Fruit fly (Drosophila melanogaster) whole organism, embryonic: ENCODE data around the gene Ir94a.
A peak's percentile ranks its signal among the peaks of the same experiment; 100 is the strongest.

Source experiments
- Atf3 ChIP-seq: fragments of 200-800 bp; sonication (Bioruptor generic); optimal IDR thresholded peaks from 3 replicates; lab custom pipeline; 2016; ENCODE audit warnings: missing biosample characterization, missing genetic modification characterization
- CG10654 ChIP-seq: fragments of 200-800 bp; sonication (Bioruptor generic); optimal IDR thresholded peaks from 2 replicates; lab custom pipeline; 2016; ENCODE audit warnings: missing biosample characterization, missing genetic modification characterization
- CG11247 ChIP-seq: fragments of 200-800 bp; sonication (Bioruptor generic); IDR thresholded peaks from 2 replicates; pipeline ENCODE4 v1.3.6; 2022; ENCODE audit warnings: missing biosample characterization, missing genetic modification characterization
- CG11723 ChIP-seq: fragments of 200-800 bp; sonication (Bioruptor generic); optimal IDR thresholded peaks from 2 replicates; lab custom pipeline; 2017; ENCODE audit warnings: missing biosample characterization, mild to moderate bottlenecking, missing genetic modification characterization
- CG12071 ChIP-seq: fragments of 200-800 bp; sonication (Bioruptor generic); optimal IDR thresholded peaks from 3 replicates; lab custom pipeline; 2018; ENCODE audit warnings: missing biosample characterization, mild to moderate bottlenecking, missing genetic modification characterization
- CG13287 ChIP-seq: fragments of 200-800 bp; sonication (Bioruptor generic); IDR thresholded peaks from 2 replicates; pipeline ENCODE4 v1.3.6; 2022; ENCODE audit warnings: missing biosample characterization, missing genetic modification characterization; ENCODE audit not compliant: partially characterized antibody
- CG13424 ChIP-seq: fragments of 200-800 bp; sonication (Bioruptor generic); optimal IDR thresholded peaks from 2 replicates; lab custom pipeline; 2019; ENCODE audit warnings: missing biosample characterization, mild to moderate bottlenecking, missing genetic modification characterization, moderate library complexity
- CG14965 ChIP-seq: fragments of 200-800 bp; sonication (Bioruptor generic); optimal IDR thresholded peaks from 2 replicates; lab custom pipeline; 2016; ENCODE audit warnings: missing biosample characterization, missing genetic modification characterization, borderline replicate concordance
- CG17912 ChIP-seq: fragments of 200-800 bp; sonication (Bioruptor generic); optimal IDR thresholded peaks from 2 replicates; lab custom pipeline; 2018; ENCODE audit warnings: missing biosample characterization, mild to moderate bottlenecking, missing genetic modification characterization
- CG18599 ChIP-seq: fragments of 200-800 bp; sonication (Bioruptor generic); optimal IDR thresholded peaks from 3 replicates; lab custom pipeline; 2017; ENCODE audit warnings: missing biosample characterization, missing genetic modification characterization, mild to moderate bottlenecking, moderate library complexity, missing genetic modification reagents
- CG2202 ChIP-seq: fragments of 200-800 bp; sonication (Bioruptor generic); optimal IDR thresholded peaks from 2 replicates; lab custom pipeline; 2018; ENCODE audit warnings: missing biosample characterization, mild to moderate bottlenecking, missing genetic modification characterization
- CG3281 ChIP-seq: fragments of 200-800 bp; sonication (Bioruptor generic); optimal IDR thresholded peaks from 3 replicates; lab custom pipeline; 2017; ENCODE audit warnings: missing biosample characterization, mild to moderate bottlenecking, missing genetic modification characterization
- CG3726 ChIP-seq: fragments of 200-800 bp; sonication (Bioruptor generic); IDR thresholded peaks from 3 replicates; pipeline ENCODE4, ENCODE4 v1.3.6; 2022; ENCODE audit warnings: missing biosample characterization, missing genetic modification characterization
- CG43689 ChIP-seq: fragments of 200-800 bp; sonication (Bioruptor generic); IDR thresholded peaks from 2 replicates; pipeline ENCODE4 v1.3.6; 2022; ENCODE audit warnings: missing biosample characterization, missing genetic modification characterization
- CG5180 ChIP-seq: fragments of 200-800 bp; sonication (Bioruptor generic); optimal IDR thresholded peaks from 3 replicates; lab custom pipeline; 2017; ENCODE audit warnings: missing biosample characterization, missing genetic modification characterization, mild to moderate bottlenecking, moderate library complexity, missing genetic modification reagents
- CG7963 ChIP-seq: fragments of 200-800 bp; sonication (Bioruptor generic); IDR thresholded peaks from 3 replicates; pipeline ENCODE4 v1.3.6; 2022; ENCODE audit warnings: missing biosample characterization, missing genetic modification characterization; ENCODE audit not compliant: partially characterized antibody
- CG8290 ChIP-seq, 3 experiments: fragments of 200-800 bp; sonication (Bioruptor generic); optimal IDR thresholded peaks; 2 replicates each; lab custom pipeline; 2016 to 2019; ENCODE audit warnings: missing biosample characterization in 3 of 3, missing genetic modification characterization in 3 of 3, mild to moderate bottlenecking in 2 of 3, moderate library complexity in 1 of 3
- CG9215 ChIP-seq: fragments of 200-800 bp; sonication (Bioruptor generic); IDR thresholded peaks from 2 replicates; pipeline ENCODE4 v1.3.6; 2022; ENCODE audit warnings: missing biosample characterization, missing genetic modification characterization
- CG9876 ChIP-seq: fragments of 200-800 bp; sonication (Bioruptor generic); optimal IDR thresholded peaks from 2 replicates; lab custom pipeline; 2016; ENCODE audit warnings: missing biosample characterization, missing genetic modification characterization
- Deaf1 ChIP-seq: fragments of 200-800 bp; optimal IDR thresholded peaks from 3 replicates; lab custom pipeline; 2019; ENCODE audit warnings: missing biosample characterization, mild to moderate bottlenecking, missing genetic modification characterization, moderate library complexity
- E2f1 ChIP-seq: fragments of 200-800 bp; sonication (Bioruptor generic); IDR thresholded peaks from 2 replicates; pipeline ENCODE4 v1.3.6; 2022; ENCODE audit warnings: missing biosample characterization, missing genetic modification characterization
- ERR ChIP-seq: fragments of 200-800 bp; sonication (Bioruptor generic); optimal IDR thresholded peaks from 2 replicates; lab custom pipeline; 2016; ENCODE audit warnings: missing biosample characterization, missing genetic modification characterization
- H2.0 ChIP-seq: fragments of 200-800 bp; sonication (Bioruptor generic); IDR thresholded peaks from 2 replicates; pipeline ENCODE4 v1.3.6; 2022; ENCODE audit warnings: missing biosample characterization, missing genetic modification characterization
- Hand ChIP-seq: fragments of 200-800 bp; sonication (Bioruptor generic); optimal IDR thresholded peaks from 2 replicates; lab custom pipeline; 2017; ENCODE audit warnings: mild to moderate bottlenecking, missing biosample characterization, missing genetic modification reagents, missing genetic modification characterization
- HmgZ ChIP-seq: fragments of 200-800 bp; sonication (Bioruptor generic); optimal IDR thresholded peaks from 2 replicates; lab custom pipeline; 2018; ENCODE audit warnings: missing biosample characterization, mild to moderate bottlenecking, missing genetic modification characterization
- Hr78 ChIP-seq, 2 experiments: fragments of 200-800 bp in 1 of 2; fragments of >200 bp in 1 of 2; sonication (Bioruptor generic) in 1 of 2; optimal IDR thresholded peaks; 2 replicates each; lab custom pipeline; 2017 to 2019; ENCODE audit warnings: missing biosample characterization in 2 of 2, missing genetic modification characterization in 2 of 2, mild to moderate bottlenecking in 1 of 2, moderate library complexity in 1 of 2
- Med ChIP-seq: fragments of 200-800 bp; sonication (Bioruptor generic); peaks from one replicate; lab custom pipeline; 2016; ENCODE audit warnings: missing biosample characterization, missing genetic modification characterization, mild to moderate bottlenecking, inconsistent platforms, moderate library complexity
- Meics ChIP-seq: fragments of 200-800 bp; sonication (Bioruptor generic); optimal IDR thresholded peaks from 2 replicates; lab custom pipeline; 2017; ENCODE audit warnings: missing biosample characterization, mild to moderate bottlenecking, missing genetic modification characterization
- Myb ChIP-seq: fragments of 200-800 bp; sonication (Bioruptor generic); optimal IDR thresholded peaks from 2 replicates; lab custom pipeline; 2016; ENCODE audit warnings: missing biosample characterization, missing genetic modification characterization
- Scr ChIP-seq: fragments of 200-800 bp; sonication (Bioruptor generic); IDR thresholded peaks from 2 replicates; pipeline ENCODE4 v1.3.6; 2022; ENCODE audit warnings: missing biosample characterization, missing genetic modification characterization; ENCODE audit not compliant: partially characterized antibody
- Stat92E ChIP-seq, 3 experiments: fragments of >200 bp in 2 of 3; fragments of 200-800 bp in 1 of 3; sonication (Bioruptor generic) in 1 of 3; optimal IDR thresholded peaks; 2 replicates each; lab custom pipeline; 2017 to 2019; ENCODE audit warnings: missing biosample characterization in 3 of 3, missing genetic modification characterization in 3 of 3, mild to moderate bottlenecking in 1 of 3, moderate library complexity in 1 of 3
- Taf1 ChIP-seq: fragments of 200-800 bp; sonication (Bioruptor generic); IDR thresholded peaks from 2 replicates; pipeline ENCODE4 v1.3.6; 2022; ENCODE audit warnings: missing biosample characterization, missing genetic modification characterization
- Trl ChIP-seq, 3 experiments: fragments of >200 bp in 2 of 3; fragments of 200-800 bp in 1 of 3; sonication (Bioruptor generic) in 1 of 3; optimal IDR thresholded peaks; 2 replicates in 1 of 3; 3 replicates in 2 of 3; lab custom pipeline; 2016 to 2017; ENCODE audit warnings: missing biosample characterization in 1 of 3, missing genetic modification characterization in 1 of 3
- YL-1 ChIP-seq: fragments of 200-800 bp; sonication (Bioruptor generic); optimal IDR thresholded peaks from 3 replicates; lab custom pipeline; 2017; ENCODE audit warnings: missing biosample characterization, mild to moderate bottlenecking, missing genetic modification characterization
- ato ChIP-seq: fragments of 200-800 bp; sonication (Bioruptor generic); IDR thresholded peaks from 2 replicates; pipeline ENCODE4 v1.3.6; 2022; ENCODE audit warnings: missing biosample characterization, missing genetic modification characterization; ENCODE audit not compliant: partially characterized antibody
- cas ChIP-seq: fragments of 200-800 bp; sonication (Bioruptor generic); IDR thresholded peaks from 2 replicates; pipeline ENCODE4 v1.3.6; 2022; ENCODE audit warnings: missing biosample characterization, missing genetic modification characterization
- disco-r ChIP-seq: fragments of 200-800 bp; sonication (Bioruptor generic); optimal IDR thresholded peaks from 2 replicates; lab custom pipeline; 2016; ENCODE audit warnings: missing biosample characterization, missing genetic modification characterization
- dmrt99B ChIP-seq: fragments of 200-800 bp; sonication (Bioruptor generic); optimal IDR thresholded peaks from 2 replicates; lab custom pipeline; 2018; ENCODE audit warnings: missing biosample characterization, mild to moderate bottlenecking, missing genetic modification characterization, moderate library complexity
- gcm2 ChIP-seq: fragments of 200-800 bp; sonication (Bioruptor generic); optimal IDR thresholded peaks from 2 replicates; lab custom pipeline; 2016; ENCODE audit warnings: missing biosample characterization, missing genetic modification characterization
- pros ChIP-seq: fragments of 200-800 bp; sonication (Bioruptor generic); optimal IDR thresholded peaks from 3 replicates; lab custom pipeline; 2019; ENCODE audit warnings: missing biosample characterization, mild to moderate bottlenecking, missing genetic modification characterization, moderate library complexity
- pzg ChIP-seq: fragments of 200-800 bp; sonication (Bioruptor generic); optimal IDR thresholded peaks from 3 replicates; lab custom pipeline; 2018; ENCODE audit warnings: missing biosample characterization, mild to moderate bottlenecking, missing genetic modification characterization, moderate library complexity
- rib ChIP-seq: fragments of 200-800 bp; sonication (Bioruptor generic); IDR thresholded peaks from 2 replicates; pipeline ENCODE4 v1.3.6; 2022; ENCODE audit warnings: missing biosample characterization, missing genetic modification characterization
- sc ChIP-seq, 3 experiments: fragments of >200 bp in 2 of 3; fragments of 200-800 bp in 1 of 3; sonication (Bioruptor generic) in 1 of 3; optimal IDR thresholded peaks; 2 replicates in 2 of 3; 3 replicates in 1 of 3; lab custom pipeline; 2017; ENCODE audit warnings: mild to moderate bottlenecking in 1 of 3, missing biosample characterization in 1 of 3, missing genetic modification characterization in 1 of 3, missing genetic modification reagents in 1 of 3
- schlank ChIP-seq: fragments of 200-800 bp; sonication (Bioruptor generic); optimal IDR thresholded peaks from 2 replicates; lab custom pipeline; 2018; ENCODE audit warnings: missing biosample characterization, mild to moderate bottlenecking, missing genetic modification characterization
- slp2 ChIP-seq: fragments of 200-800 bp; sonication (Bioruptor generic); optimal IDR thresholded peaks from 2 replicates; lab custom pipeline; 2016; ENCODE audit warnings: missing biosample characterization, missing genetic modification characterization
- stwl ChIP-seq: fragments of 200-800 bp; sonication (Bioruptor generic); optimal IDR thresholded peaks from 3 replicates; lab custom pipeline; 2018; ENCODE audit warnings: missing biosample characterization, mild to moderate bottlenecking, missing genetic modification characterization, moderate library complexity
- trh ChIP-seq: fragments of 200-800 bp; sonication (Bioruptor generic); optimal IDR thresholded peaks from 2 replicates; lab custom pipeline; 2016; ENCODE audit warnings: missing biosample characterization, missing genetic modification characterization
- usp ChIP-seq: fragments of >200 bp; optimal IDR thresholded peaks from 2 replicates; lab custom pipeline; 2017; ENCODE audit warnings: missing biosample characterization, missing genetic modification characterization
- wek ChIP-seq: fragments of 200-800 bp; sonication (Bioruptor generic); optimal IDR thresholded peaks from 3 replicates; lab custom pipeline; 2018; ENCODE audit warnings: missing biosample characterization, mild to moderate bottlenecking, missing genetic modification characterization, moderate library complexity

The Ir94a gene

dm6 chr3R:22124863-22125262, 11.6 kb downstream of the Ir94a start (continued):
- no peak for TF ChIP-seq pros (GFP tag; lab: Kevin White, UChicago)
- TF ChIP-seq CG43689 = no peak
- no peak for TF ChIP-seq CG17912 (GFP tag; lab: Kevin White, UChicago)
- TF ChIP-seq CG11723 (GFP tag; lab: Kevin White, UChicago) = no peak
- TF ChIP-seq CG5180 (GFP tag; lab: Kevin White, UChicago) = peak; percentile 17
- TF ChIP-seq Deaf1 (tag; lab: Kevin White, UChicago) = peak; percentile 24
- TF ChIP-seq rib = no peak
- TF ChIP-seq HmgZ (tag; lab: Kevin White, UChicago) = no peak
- peak; percentile 51 to 66 for TF ChIP-seq Trl (optimal IDR thresholded peaks at IDR 0.05; lab: Kevin White, UChicago)
- no peak for TF ChIP-seq Trl (GFP tag; optimal IDR thresholded peaks at IDR 0.05; lab: Kevin White, UChicago)
- no peak for TF ChIP-seq CG7963 (GFP tag; lab: Robert Waterston, UW)
- no peak for TF ChIP-seq Myb (GFP tag; lab: Kevin White, UChicago)
- no peak for TF ChIP-seq H2.0 (GFP tag; lab: Robert Waterston, UW)
- no peak for TF ChIP-seq CG14965
- no peak for TF ChIP-seq trh
- TF ChIP-seq dmrt99B (tag; lab: Kevin White, UChicago) = no peak
- no peak for TF ChIP-seq gcm2
- TF ChIP-seq CG8290 (GFP tag; optimal IDR thresholded peaks at IDR 0.05; lab: Kevin White, UChicago) = no peak
- no peak for TF ChIP-seq CG8290 (tag; optimal IDR thresholded peaks at IDR 0.05; lab: Kevin White, UChicago)
- no peak for TF ChIP-seq CG3281 (GFP tag; lab: Kevin White, UChicago)
- no peak for TF ChIP-seq YL-1 (GFP tag; lab: Kevin White, UChicago)
- TF ChIP-seq CG9215 (GFP tag; lab: Robert Waterston, UW) = no peak
- TF ChIP-seq CG3726 (GFP tag; lab: Robert Waterston, UW) = no peak
- TF ChIP-seq Hr78 (GFP tag; optimal IDR thresholded peaks at IDR 0.05; lab: Kevin White, UChicago) = peak in 1 of 2 experiments; percentile 46
- no peak for TF ChIP-seq CG18599 (GFP tag; lab: Kevin White, UChicago)
- TF ChIP-seq CG11247 = no peak
- no peak for TF ChIP-seq usp (GFP tag; lab: Kevin White, UChicago)
- TF ChIP-seq ato (GFP tag; lab: Robert Waterston, UW) = no peak
- TF ChIP-seq sc (optimal IDR thresholded peaks at IDR 0.05; lab: Kevin White, UChicago) = no peak
- no peak for TF ChIP-seq sc (GFP tag; optimal IDR thresholded peaks at IDR 0.05; lab: Kevin White, UChicago)
- TF ChIP-seq pzg (GFP tag; lab: Kevin White, UChicago) = no peak
- no peak for TF ChIP-seq Atf3 (GFP tag; lab: Kevin White, UChicago)
- TF ChIP-seq CG2202 (tag; lab: Kevin White, UChicago) = no peak
- peak; percentile 58 for TF ChIP-seq Med
- peak; percentile 26 for TF ChIP-seq stwl (tag; lab: Kevin White, UChicago)
- TF ChIP-seq Stat92E (GFP tag; optimal IDR thresholded peaks at IDR 0.05; lab: Kevin White, UChicago) = no peak
- TF ChIP-seq E2f1 = no peak
- peak; percentile 8 for TF ChIP-seq CG12071
- TF ChIP-seq CG13424 = no peak
- no peak for TF ChIP-seq cas
- no peak for TF ChIP-seq ERR
- no peak for TF ChIP-seq Scr
- no peak for TF ChIP-seq Meics
- no peak for TF ChIP-seq wek (GFP tag; lab: Kevin White, UChicago)
- no peak for TF ChIP-seq Hand (GFP tag; lab: Kevin White, UChicago)
- TF ChIP-seq CG10654 (GFP tag; lab: Kevin White, UChicago) = no peak
- TF ChIP-seq slp2 (GFP tag; lab: Kevin White, UChicago) = no peak
- TF ChIP-seq CG13287 = no peak
- no peak for TF ChIP-seq schlank (tag; lab: Kevin White, UChicago)
- TF ChIP-seq disco-r (GFP tag; lab: Kevin White, UChicago) = no peak
- no peak for TF ChIP-seq Taf1 (GFP tag; lab: Robert Waterston, UW)
- TF ChIP-seq CG9876 (GFP tag; lab: Kevin White, UChicago) = no peak
